Fruit fly (Drosophila melanogaster) whole organism, adult: ENCODE data around the gene CG13643.

ENCODE experiments used
- CG11617 ChIP-seq: fragments of 200-800 bp; sonication (Bioruptor generic); optimal IDR thresholded peaks from 2 replicates; lab custom pipeline; 2017; ENCODE audit warnings: mild to moderate bottlenecking, missing biosample characterization, missing genetic modification reagents, missing genetic modification characterization
- CG12768 ChIP-seq: fragments of 200-800 bp; sonication (Bioruptor generic); optimal IDR thresholded peaks from 2 replicates; lab custom pipeline; 2017; ENCODE audit warnings: missing biosample characterization, missing genetic modification characterization, mild to moderate bottlenecking, moderate library complexity, missing genetic modification reagents
- CG14711 ChIP-seq: fragments of 200-800 bp; sonication (Bioruptor generic); optimal IDR thresholded peaks from 2 replicates; lab custom pipeline; 2018; ENCODE audit warnings: missing biosample characterization, mild to moderate bottlenecking, missing genetic modification characterization, moderate library complexity
- CG1620 ChIP-seq: fragments of 200-800 bp; sonication (Bioruptor generic); optimal IDR thresholded peaks from 2 replicates; lab custom pipeline; 2016; ENCODE audit warnings: missing biosample characterization, missing genetic modification characterization
- CG33017 ChIP-seq: fragments of 200-800 bp; sonication (Bioruptor generic); optimal IDR thresholded peaks from 2 replicates; lab custom pipeline; 2018; ENCODE audit warnings: missing biosample characterization, mild to moderate bottlenecking, missing genetic modification characterization, moderate library complexity
- CG7045 ChIP-seq: fragments of 200-800 bp; sonication (Bioruptor generic); optimal IDR thresholded peaks from 2 replicates; lab custom pipeline; 2017; ENCODE audit warnings: missing biosample characterization, mild to moderate bottlenecking, missing genetic modification characterization
- Clk ChIP-seq: fragments of 200-800 bp; sonication (Bioruptor generic); optimal IDR thresholded peaks from 2 replicates; lab custom pipeline; 2017; ENCODE audit warnings: missing biosample characterization, missing genetic modification characterization
- Hr96 ChIP-seq: fragments of 200-800 bp; sonication (Bioruptor generic); optimal IDR thresholded peaks from 2 replicates; lab custom pipeline; 2016; ENCODE audit warnings: missing biosample characterization, missing genetic modification characterization
- cic ChIP-seq: fragments of 200-800 bp; sonication (Bioruptor generic); optimal IDR thresholded peaks from 2 replicates; lab custom pipeline; 2017; ENCODE audit warnings: missing biosample characterization, mild to moderate bottlenecking, missing genetic modification characterization, moderate library complexity
- cnc ChIP-seq, 2 experiments: fragments of >200 bp; optimal IDR thresholded peaks; 2 replicates each; lab custom pipeline; 2017
- kay ChIP-seq: fragments of 200-800 bp; sonication (Bioruptor generic); peaks from one replicate; lab custom pipeline; 2016; ENCODE audit warnings: missing biosample characterization, missing genetic modification characterization, borderline replicate concordance
- ovo ChIP-seq: fragments of 200-800 bp; sonication (Bioruptor generic); optimal IDR thresholded peaks from 2 replicates; lab custom pipeline; 2016; ENCODE audit warnings: missing biosample characterization, missing genetic modification characterization
- pad ChIP-seq: fragments of 200-800 bp; sonication (Bioruptor generic); optimal IDR thresholded peaks from 3 replicates; lab custom pipeline; 2017; ENCODE audit warnings: missing biosample characterization, missing genetic modification characterization, mild to moderate bottlenecking, moderate library complexity, missing genetic modification reagents
- toe ChIP-seq: fragments of 200-800 bp; sonication (Bioruptor generic); optimal IDR thresholded peaks from 2 replicates; lab custom pipeline; 2016; ENCODE audit warnings: missing biosample characterization, missing genetic modification characterization

- TF ChIP-seq toe (GFP tag; lab: Kevin White, UChicago) = no peak
- TF ChIP-seq kay = no peak
- TF ChIP-seq Clk (GFP tag; lab: Kevin White, UChicago) = no peak
- TF ChIP-seq ovo (GFP tag; lab: Kevin White, UChicago) = no peak
- no peak for TF ChIP-seq cic (GFP tag; lab: Kevin White, UChicago)
- no peak for TF ChIP-seq CG12768 (GFP tag; lab: Kevin White, UChicago)
- TF ChIP-seq Hr96 (GFP tag; lab: Kevin White, UChicago) = no peak
- TF ChIP-seq CG14711 (tag; lab: Kevin White, UChicago) = no peak
- TF ChIP-seq CG7045 (GFP tag; lab: Kevin White, UChicago) = no peak
- TF ChIP-seq CG11617 = no peak
- no peak for TF ChIP-seq pad
- no peak for TF ChIP-seq CG1620 (GFP tag; lab: Kevin White, UChicago)
- TF ChIP-seq cnc (optimal IDR thresholded peaks at IDR 0.05; lab: Kevin White, UChicago) = no peak
- TF ChIP-seq CG33017 (tag; lab: Kevin White, UChicago) = no peak
Measured at dm6 chr3R:24888418-24888817, 17.4 kb downstream of the CG13643 start.
